Fruit fly (Drosophila melanogaster): ENCODE results near the gene CG15172.

dm6 chr2L:18986125-18986498, 36.1 kb upstream of the CG15172 start:
- TF ChIP-seq Crg-1 (GFP tag; optimal IDR thresholded peaks at IDR 0.05) (no peak), Hr96 (GFP tag; optimal IDR thresholded peaks at IDR 0.05) (no peak), CG11617 (GFP tag; optimal IDR thresholded peaks at IDR 0.05) (no peak)

Measured in whole organism, adult.